Fruit fly (Drosophila melanogaster): ENCODE results near the gene chas.

chas gene

DNA sequence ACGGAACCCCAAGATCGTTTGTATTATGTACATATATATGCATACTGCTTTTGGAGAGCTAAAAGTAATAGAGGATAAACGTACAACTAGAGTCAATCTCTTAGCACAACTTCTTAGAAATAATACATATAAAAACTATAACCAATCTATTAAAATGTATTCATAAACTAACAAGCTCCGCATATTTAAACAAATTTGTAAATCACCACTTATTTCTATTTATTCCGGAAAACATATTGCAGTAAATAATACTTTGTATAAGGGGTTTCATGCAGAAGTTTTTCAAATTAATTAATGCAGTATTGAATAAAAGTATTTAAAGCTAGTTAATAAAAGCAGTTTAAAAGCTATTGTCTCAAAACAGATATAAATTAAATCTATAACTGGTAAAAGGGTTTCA is 13.9 kb upstream of the chas start (continued):
- TF ChIP-seq so (GFP tag; IDR thresholded peaks at IDR 0.05) (no peak), PHDP (tag; optimal IDR thresholded peaks at IDR 0.05) (no peak), CG32767 (GFP tag; IDR thresholded peaks at IDR 0.05) (no peak), Aef1 (GFP tag; IDR thresholded peaks at IDR 0.05) (no peak), dpn (GFP tag; optimal IDR thresholded peaks at IDR 0.05) (no peak), CG9727 (GFP tag; optimal IDR thresholded peaks at IDR 0.05) (peak; percentile 60), CG1529 (GFP tag; optimal IDR thresholded peaks at IDR 0.05) (no peak), CG1233 (GFP tag; optimal IDR thresholded peaks at IDR 0.05) (peak; percentile 12), CG9876 (GFP tag; optimal IDR thresholded peaks at IDR 0.05) (no peak), CG8944 (GFP tag; optimal IDR thresholded peaks at IDR 0.05) (no peak), fu2 (GFP tag; optimal IDR thresholded peaks at IDR 0.05) (no peak), CG10267 (tag; optimal IDR thresholded peaks at IDR 0.05) (peak; percentile 38), CG10366 (GFP tag; IDR thresholded peaks at IDR 0.05) (no peak), usp (GFP tag; optimal IDR thresholded peaks at IDR 0.05) (no peak), cg (GFP tag; optimal IDR thresholded peaks at IDR 0.05) (no peak), kni (GFP tag; optimal IDR thresholded peaks at IDR 0.05) (no peak), Hr51 (GFP tag; optimal IDR thresholded peaks at IDR 0.05) (peak in 1 of 2 experiments; percentile 48), crc (GFP tag; optimal IDR thresholded peaks at IDR 0.05) (no peak), ind (GFP tag; optimal IDR thresholded peaks at IDR 0.05) (no peak), Gug (GFP tag; IDR thresholded peaks at IDR 0.05) (no peak), bowl (GFP tag; IDR thresholded peaks at IDR 0.05) (no peak), ems (GFP tag; optimal IDR thresholded peaks at IDR 0.05) (no peak), eyg (GFP tag; optimal IDR thresholded peaks at IDR 0.05) (no peak), CG7987 (GFP tag; optimal IDR thresholded peaks at IDR 0.05) (no peak), Fer2 (tag; optimal IDR thresholded peaks at IDR 0.05) (no peak), CG2712 (tag; optimal IDR thresholded peaks at IDR 0.05) (peak; percentile 15), Sox102F (GFP tag; optimal IDR thresholded peaks at IDR 0.05) (no peak), CG2116 (GFP tag; optimal IDR thresholded peaks at IDR 0.05) (no peak), ranshi (GFP tag; IDR thresholded peaks at IDR 0.05) (no peak), Mad (GFP tag; optimal IDR thresholded peaks at IDR 0.05) (no peak), Bgb (GFP tag; IDR thresholded peaks at IDR 0.05; ENCODE audit: partially characterized antibody) (no peak), CG8765 (GFP tag; IDR thresholded peaks at IDR 0.05) (no peak), slou (GFP tag; optimal IDR thresholded peaks at IDR 0.05) (no peak), fd3F (GFP tag; optimal IDR thresholded peaks at IDR 0.05) (no peak), D (optimal IDR thresholded peaks at IDR 0.05) (no peak), D (GFP tag; optimal IDR thresholded peaks at IDR 0.05) (peak; percentile 2), H2.0 (GFP tag; IDR thresholded peaks at IDR 0.05) (no peak), scrt (GFP tag; optimal IDR thresholded peaks at IDR 0.05) (no peak), Ptx1 (GFP tag; IDR thresholded peaks at IDR 0.05) (no peak), Awh (GFP tag; IDR thresholded peaks at IDR 0.05) (no peak), CG11504 (tag; optimal IDR thresholded peaks at IDR 0.05) (peak; percentile 49), Optix (GFP tag; IDR thresholded peaks at IDR 0.05) (no peak), CG13424 (tag; optimal IDR thresholded peaks at IDR 0.05) (peak; percentile 16), MBD-R2 (GFP tag; IDR thresholded peaks at IDR 0.05) (no peak), nerfin-2 (GFP tag; IDR thresholded peaks at IDR 0.05; ENCODE audit: partially characterized antibody) (no peak), sob (GFP tag; IDR thresholded peaks at IDR 0.05) (no peak), CG12391 (tag; optimal IDR thresholded peaks at IDR 0.05) (peak; percentile 39), Doc2 (GFP tag; IDR thresholded peaks at IDR 0.05) (no peak), Sry-β (GFP tag; optimal IDR thresholded peaks at IDR 0.05) (no peak), Dad (GFP tag; optimal IDR thresholded peaks at IDR 0.05) (no peak), CG3995 (GFP tag; optimal IDR thresholded peaks at IDR 0.05) (no peak), B-H2 (GFP tag; optimal IDR thresholded peaks at IDR 0.05) (no peak), NC2α (GFP tag; optimal IDR thresholded peaks at IDR 0.05) (no peak)

Measured in whole organism, embryonic.